Worm (Caenorhabditis elegans) whole organism, young adult: ENCODE measurements around the gene clec-29.

Experiments used
- C17E4.6 ChIP-seq: fragments of 200-800 bp; sonication (Bioruptor generic); IDR thresholded peaks from 2 replicates; pipeline ENCODE4 v1.3.6; 2022; ENCODE audit warnings: missing genetic modification reagents, missing genetic modification characterization, missing compliant biosample characterization
- F10E7.11 ChIP-seq: sonication (generic microtip); optimal IDR thresholded peaks from 2 replicates; lab custom pipeline; 2017; ENCODE audit warnings: mild to moderate bottlenecking, missing genetic modification characterization, moderate library complexity, missing compliant biosample characterization
- Y79H2A.3 ChIP-seq: fragments of 200-800 bp; sonication (Bioruptor generic); conservative IDR thresholded peaks from 2 replicates; pipeline ENCODE4 v1.3.6; 2022; ENCODE audit warnings: missing genetic modification reagents, missing genetic modification characterization, missing compliant biosample characterization
- ceh-40 ChIP-seq: fragments of 200-800 bp; sonication (Bioruptor generic); IDR thresholded peaks from 2 replicates; pipeline ENCODE4 v1.3.6; 2022; ENCODE audit warnings: missing genetic modification characterization, missing compliant biosample characterization
- nhr-80 ChIP-seq: sonication (generic microtip); optimal IDR thresholded peaks from 2 replicates; lab custom pipeline; 2016; ENCODE audit warnings: missing genetic modification characterization, missing compliant biosample characterization
- nhr-90 ChIP-seq: sonication (generic microtip); optimal IDR thresholded peaks from 2 replicates; lab custom pipeline; 2016; ENCODE audit warnings: missing genotype, mild to moderate bottlenecking, missing genetic modification characterization, missing compliant biosample characterization

ce11 chrV:16781974-16782373 is 43.0 kb upstream of the clec-29 start:
- no peak for TF ChIP-seq Y79H2A.3 (GFP tag; lab: Robert Waterston, UW)
- no peak for TF ChIP-seq nhr-90
- TF ChIP-seq ceh-40 (GFP tag; lab: Robert Waterston, UW) = no peak
- TF ChIP-seq nhr-80 (tag; lab: Kevin White, UChicago) = no peak
- TF ChIP-seq F10E7.11 (tag; lab: Kevin White, UChicago) = no peak
- no peak for TF ChIP-seq C17E4.6 (GFP tag; lab: Robert Waterston, UW)
